Fruit fly (Drosophila melanogaster): ENCODE results near the gene BOD1.

DNA sequence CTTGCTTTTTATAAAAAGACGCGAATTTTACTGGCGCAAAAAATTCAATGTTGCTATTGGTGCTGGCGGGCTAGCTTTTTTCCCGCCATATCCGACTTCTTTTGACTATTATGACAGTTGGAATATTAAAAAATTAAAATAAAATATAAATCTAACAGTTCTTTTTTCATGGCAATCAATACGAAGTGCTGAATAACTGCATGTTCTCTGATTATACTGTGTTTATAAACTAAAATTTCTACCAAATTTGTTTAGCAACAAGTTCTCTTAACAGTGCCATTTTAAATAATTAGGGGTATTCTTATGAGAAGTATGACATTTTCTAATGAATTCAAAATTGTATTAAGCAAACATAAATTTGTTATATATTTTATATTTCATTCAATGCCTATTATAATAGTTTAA, 18.7 kb upstream of the BOD1 start, which contains the start of gene Boh1:
- TF ChIP-seq CG7101 (tag; optimal IDR thresholded peaks at IDR 0.05) (peak; percentile 36), ovo (GFP tag; optimal IDR thresholded peaks at IDR 0.05) (no peak), cnc (optimal IDR thresholded peaks at IDR 0.05) (no peak), pad (GFP tag; optimal IDR thresholded peaks at IDR 0.05) (no peak), CG33017 (tag; optimal IDR thresholded peaks at IDR 0.05) (peak; percentile 28), cic (GFP tag; optimal IDR thresholded peaks at IDR 0.05) (no peak), kay (GFP tag; ENCODE audit: borderline replicate concordance) (no peak), CG1620 (GFP tag; optimal IDR thresholded peaks at IDR 0.05) (no peak), Clk (GFP tag; optimal IDR thresholded peaks at IDR 0.05) (no peak), Hr96 (GFP tag; optimal IDR thresholded peaks at IDR 0.05) (no peak)
